Worm (Caenorhabditis elegans) whole organism, midembryonic: ENCODE data around the gene nlp-28.

ENCODE experiments used
- ref-1 ChIP-seq: fragments of 200-800 bp; sonication (Bioruptor generic); conservative IDR thresholded peaks from 2 replicates; pipeline ENCODE4 v1.3.6; 2022; ENCODE audit warnings: missing genetic modification reagents, missing genetic modification characterization, missing compliant biosample characterization
- tab-1 ChIP-seq: fragments of 200-800 bp; sonication (Bioruptor generic); IDR thresholded peaks from 2 replicates; pipeline ENCODE4 v1.3.6; 2022; ENCODE audit warnings: missing genetic modification characterization, missing compliant biosample characterization

ce11 chrV:4018591-4018990, 30.9 kb downstream of the nlp-28 start:
- TF ChIP-seq tab-1 (GFP tag; lab: Robert Waterston, UW) (no peak), ref-1 (GFP tag; lab: Robert Waterston, UW) (no peak)
